Fruit fly (Drosophila melanogaster) whole organism, embryonic: ENCODE measurements around the gene dgt2.

Experiments
- Abd-B ChIP-seq: fragments of 200-800 bp; sonication (Bioruptor generic); optimal IDR thresholded peaks from 2 replicates; lab custom pipeline; 2018; ENCODE audit warnings: missing biosample characterization, mild to moderate bottlenecking, missing genetic modification characterization, moderate library complexity
- Atf3 ChIP-seq: fragments of 200-800 bp; sonication (Bioruptor generic); optimal IDR thresholded peaks from 3 replicates; lab custom pipeline; 2016; ENCODE audit warnings: missing biosample characterization, missing genetic modification characterization
- B-H1 ChIP-seq: fragments of 200-800 bp; sonication (Bioruptor generic); IDR thresholded peaks from 3 replicates; pipeline ENCODE4 v1.3.6; 2022; ENCODE audit warnings: missing biosample characterization, missing genetic modification characterization
- Blimp-1 ChIP-seq: fragments of 200-800 bp; sonication (Bioruptor generic); optimal IDR thresholded peaks from 3 replicates; lab custom pipeline; 2018; ENCODE audit warnings: missing biosample characterization, missing genetic modification characterization, mild to moderate bottlenecking, moderate library complexity, missing genetic modification reagents
- CG11247 ChIP-seq: fragments of 200-800 bp; sonication (Bioruptor generic); IDR thresholded peaks from 2 replicates; pipeline ENCODE4 v1.3.6; 2022; ENCODE audit warnings: missing biosample characterization, missing genetic modification characterization
- CG11398 ChIP-seq: fragments of 200-800 bp; sonication (Bioruptor generic); optimal IDR thresholded peaks from 2 replicates; lab custom pipeline; 2016; ENCODE audit warnings: missing biosample characterization, missing genetic modification characterization
- CG11696 ChIP-seq: fragments of 200-800 bp; sonication (Bioruptor generic); IDR thresholded peaks from 2 replicates; pipeline ENCODE4 v1.3.6; 2022; ENCODE audit warnings: missing biosample characterization, missing genetic modification characterization
- CG12071 ChIP-seq: fragments of 200-800 bp; sonication (Bioruptor generic); optimal IDR thresholded peaks from 3 replicates; lab custom pipeline; 2018; ENCODE audit warnings: missing biosample characterization, mild to moderate bottlenecking, missing genetic modification characterization
- CG12299 ChIP-seq: fragments of 200-800 bp; sonication (Bioruptor generic); optimal IDR thresholded peaks from 2 replicates; lab custom pipeline; 2018; ENCODE audit warnings: missing biosample characterization, mild to moderate bottlenecking, missing genetic modification characterization
- CG12659 ChIP-seq: fragments of 200-800 bp; sonication (Bioruptor generic); optimal IDR thresholded peaks from 3 replicates; lab custom pipeline; 2017; ENCODE audit warnings: mild to moderate bottlenecking, missing biosample characterization, missing genetic modification reagents, missing genetic modification characterization
- CG14441 ChIP-seq: fragments of 200-800 bp; sonication (Bioruptor generic); IDR thresholded peaks from 2 replicates; pipeline ENCODE4 v1.3.6; 2022; ENCODE audit warnings: missing biosample characterization, missing genetic modification characterization
- CG14860 ChIP-seq: fragments of 200-800 bp; sonication (Bioruptor generic); IDR thresholded peaks from 3 replicates; pipeline ENCODE4 v1.3.6; 2022; ENCODE audit warnings: missing biosample characterization, missing genetic modification characterization; ENCODE audit not compliant: partially characterized antibody
- CG14965 ChIP-seq: fragments of 200-800 bp; sonication (Bioruptor generic); optimal IDR thresholded peaks from 2 replicates; lab custom pipeline; 2016; ENCODE audit warnings: missing biosample characterization, missing genetic modification characterization, borderline replicate concordance
- CG1647 ChIP-seq: fragments of 200-800 bp; sonication (Bioruptor generic); optimal IDR thresholded peaks from 3 replicates; lab custom pipeline; 2016; ENCODE audit warnings: missing biosample characterization, missing genetic modification characterization
- CG17359 ChIP-seq: fragments of 200-800 bp; sonication (Bioruptor generic); optimal IDR thresholded peaks from 3 replicates; lab custom pipeline; 2018; ENCODE audit warnings: missing biosample characterization, mild to moderate bottlenecking, missing genetic modification characterization, moderate library complexity
- CG17802 ChIP-seq: fragments of 200-800 bp; sonication (Bioruptor generic); optimal IDR thresholded peaks from 2 replicates; lab custom pipeline; 2018; ENCODE audit warnings: missing biosample characterization, mild to moderate bottlenecking, missing genetic modification characterization, moderate library complexity
- CG2199 ChIP-seq: fragments of 200-800 bp; sonication (Bioruptor generic); IDR thresholded peaks from 3 replicates; pipeline ENCODE4 v1.3.6; 2022; ENCODE audit warnings: missing biosample characterization, missing genetic modification characterization
- CG2202 ChIP-seq: fragments of 200-800 bp; sonication (Bioruptor generic); optimal IDR thresholded peaks from 2 replicates; lab custom pipeline; 2018; ENCODE audit warnings: missing biosample characterization, mild to moderate bottlenecking, missing genetic modification characterization
- CG32772 ChIP-seq: fragments of 200-800 bp; sonication (Bioruptor generic); IDR thresholded peaks from 2 replicates; pipeline ENCODE4 v1.3.6; 2022; ENCODE audit warnings: missing biosample characterization, missing genetic modification characterization
- CG3407 ChIP-seq: fragments of 200-800 bp; sonication (Bioruptor generic); optimal IDR thresholded peaks from 2 replicates; lab custom pipeline; 2018; ENCODE audit warnings: missing biosample characterization, mild to moderate bottlenecking, missing genetic modification characterization
- CG34224 ChIP-seq: fragments of 200-800 bp; sonication (Bioruptor generic); IDR thresholded peaks from 3 replicates; pipeline ENCODE4 v1.3.6; 2022; ENCODE audit warnings: missing biosample characterization, missing genetic modification characterization; ENCODE audit not compliant: partially characterized antibody
- CG6175 ChIP-seq: fragments of 200-800 bp; sonication (Bioruptor generic); IDR thresholded peaks from 3 replicates; pipeline ENCODE4 v1.3.6; 2022; ENCODE audit warnings: missing biosample characterization, missing genetic modification characterization
- CG7987 ChIP-seq: fragments of 200-800 bp; sonication (Bioruptor generic); optimal IDR thresholded peaks from 2 replicates; lab custom pipeline; 2018; ENCODE audit warnings: missing biosample characterization, mild to moderate bottlenecking, missing genetic modification characterization, moderate library complexity
- CG8290 ChIP-seq, 3 experiments: fragments of 200-800 bp; sonication (Bioruptor generic); optimal IDR thresholded peaks; 2 replicates each; lab custom pipeline; 2016 to 2019; ENCODE audit warnings: missing biosample characterization in 3 of 3, missing genetic modification characterization in 3 of 3, mild to moderate bottlenecking in 2 of 3, moderate library complexity in 1 of 3
- Dek ChIP-seq: fragments of 200-800 bp; sonication (Bioruptor generic); optimal IDR thresholded peaks from 3 replicates; lab custom pipeline; 2019; ENCODE audit warnings: missing biosample characterization, mild to moderate bottlenecking, missing genetic modification characterization, moderate library complexity
- ERR ChIP-seq: fragments of 200-800 bp; sonication (Bioruptor generic); optimal IDR thresholded peaks from 2 replicates; lab custom pipeline; 2016; ENCODE audit warnings: missing biosample characterization, missing genetic modification characterization
- Fer1 ChIP-seq: fragments of 200-800 bp; sonication (Bioruptor generic); optimal IDR thresholded peaks from 2 replicates; lab custom pipeline; 2017; ENCODE audit warnings: missing biosample characterization, mild to moderate bottlenecking, missing genetic modification characterization
- Gug ChIP-seq: fragments of 200-800 bp; sonication (Bioruptor generic); IDR thresholded peaks from 4 replicates; pipeline ENCODE4 v1.3.6; 2022; ENCODE audit warnings: missing biosample characterization, missing genetic modification characterization
- Nf-YC ChIP-seq: fragments of 200-800 bp; optimal IDR thresholded peaks from 3 replicates; lab custom pipeline; 2019; ENCODE audit warnings: missing biosample characterization, mild to moderate bottlenecking, missing genetic modification characterization, moderate library complexity
- Optix ChIP-seq: fragments of 200-800 bp; sonication (Bioruptor generic); IDR thresholded peaks from 3 replicates; pipeline ENCODE4 v1.3.6; 2022; ENCODE audit warnings: missing biosample characterization, missing genetic modification characterization
- Usf ChIP-seq: fragments of 200-800 bp; sonication (Bioruptor generic); optimal IDR thresholded peaks from 2 replicates; lab custom pipeline; 2017; ENCODE audit warnings: missing genotype, missing biosample characterization, missing genetic modification characterization
- Xrp1 ChIP-seq: fragments of 200-800 bp; sonication (Bioruptor generic); IDR thresholded peaks from 2 replicates; pipeline ENCODE4 v1.3.6; 2022; ENCODE audit warnings: missing biosample characterization, missing genetic modification characterization
- ac ChIP-seq: fragments of 200-800 bp; sonication (Bioruptor generic); optimal IDR thresholded peaks from 3 replicates; lab custom pipeline; 2017; ENCODE audit warnings: missing biosample characterization, mild to moderate bottlenecking, missing genetic modification characterization
- ash1 ChIP-seq: fragments of 200-800 bp; sonication (Bioruptor generic); optimal IDR thresholded peaks from 2 replicates; lab custom pipeline; 2018; ENCODE audit warnings: missing biosample characterization, mild to moderate bottlenecking, missing genetic modification characterization
- cas ChIP-seq: fragments of 200-800 bp; sonication (Bioruptor generic); IDR thresholded peaks from 2 replicates; pipeline ENCODE4 v1.3.6; 2022; ENCODE audit warnings: missing biosample characterization, missing genetic modification characterization
- exex ChIP-seq: fragments of 200-800 bp; sonication (Bioruptor generic); optimal IDR thresholded peaks from 4 replicates; lab custom pipeline; 2018; ENCODE audit warnings: missing biosample characterization, mild to moderate bottlenecking, missing genetic modification characterization, moderate library complexity
- kni ChIP-seq: fragments of 200-800 bp; sonication (Bioruptor generic); optimal IDR thresholded peaks from 3 replicates; lab custom pipeline; 2017; ENCODE audit warnings: mild to moderate bottlenecking, missing biosample characterization, missing genetic modification reagents, missing genetic modification characterization
- lab ChIP-seq: fragments of 200-800 bp; sonication (Bioruptor generic); optimal IDR thresholded peaks from 3 replicates; lab custom pipeline; 2017; ENCODE audit warnings: missing biosample characterization, missing genetic modification characterization, mild to moderate bottlenecking, moderate library complexity, missing genetic modification reagents
- lola ChIP-seq, 3 experiments: fragments of >200 bp in 2 of 3; fragments of 200-800 bp in 1 of 3; sonication (Bioruptor generic) in 1 of 3; optimal IDR thresholded peaks; 2 replicates each; lab custom pipeline; 2017 to 2019; ENCODE audit warnings: missing biosample characterization in 3 of 3, missing genetic modification characterization in 3 of 3, mild to moderate bottlenecking in 1 of 3, moderate library complexity in 1 of 3
- pb ChIP-seq: fragments of 200-800 bp; sonication (Bioruptor generic); optimal IDR thresholded peaks from 3 replicates; lab custom pipeline; 2016; ENCODE audit warnings: missing biosample characterization, missing genetic modification characterization
- peb ChIP-seq: fragments of 200-800 bp; sonication (Bioruptor generic); IDR thresholded peaks from 2 replicates; pipeline ENCODE4 v1.3.6; 2022; ENCODE audit warnings: missing biosample characterization, missing genetic modification characterization
- prd ChIP-seq, 3 experiments: fragments of >200 bp in 2 of 3; fragments of 200-800 bp in 1 of 3; sonication (Bioruptor generic) in 1 of 3; optimal IDR thresholded peaks in 2 of 3; IDR thresholded peaks in 1 of 3; 2 replicates in 2 of 3; 3 replicates in 1 of 3; pipeline versions ENCODE4 v1.3.6 to Lab custom; 2017 to 2022; ENCODE audit warnings: missing biosample characterization in 1 of 3, missing genetic modification characterization in 1 of 3
- sd ChIP-seq: fragments of 200-800 bp; sonication (Bioruptor generic); optimal IDR thresholded peaks from 3 replicates; lab custom pipeline; 2018; ENCODE audit warnings: missing biosample characterization, mild to moderate bottlenecking, missing genetic modification characterization, moderate library complexity
- sens ChIP-seq: fragments of 200-800 bp; sonication (Bioruptor generic); peaks from one replicate; lab custom pipeline; 2016; ENCODE audit warnings: missing biosample characterization, missing genetic modification characterization
- slbo ChIP-seq: fragments of 200-800 bp; sonication (Bioruptor generic); IDR thresholded peaks from 2 replicates; pipeline ENCODE4 v1.3.6; 2022; ENCODE audit warnings: missing biosample characterization, missing genetic modification characterization
- sqz ChIP-seq: fragments of 200-800 bp; sonication (Bioruptor generic); optimal IDR thresholded peaks from 3 replicates; lab custom pipeline; 2018; ENCODE audit warnings: missing biosample characterization, mild to moderate bottlenecking, missing genetic modification characterization
- tap ChIP-seq: fragments of 200-800 bp; optimal IDR thresholded peaks from 3 replicates; lab custom pipeline; 2019; ENCODE audit warnings: missing biosample characterization, mild to moderate bottlenecking, missing genetic modification characterization, moderate library complexity
- twi ChIP-seq: fragments of 200-800 bp; optimal IDR thresholded peaks from 2 replicates; lab custom pipeline; 2019; ENCODE audit warnings: missing biosample characterization, mild to moderate bottlenecking, missing genetic modification characterization, moderate library complexity

The dgt2 gene

dm6 chr2L:11970853-11971397 lies 18.8 kb upstream of the dgt2 start (continued):
- TF ChIP-seq Blimp-1, result peak; percentile 15
- peak; percentile 3 for TF ChIP-seq CG17359 (tag; lab: Kevin White, UChicago)
- 0 out of 3 replicates have a peak, but pooled peaks have one; percentile 33 for TF ChIP-seq CG14860 (GFP tag; lab: Robert Waterston, UW)
- TF ChIP-seq CG12299, result no peak
- TF ChIP-seq ash1 (GFP tag; lab: Kevin White, UChicago), result no peak
- peak; percentile 73 for TF ChIP-seq Nf-YC (tag; lab: Kevin White, UChicago)
- TF ChIP-seq Xrp1 (GFP tag; lab: Robert Waterston, UW), result no peak
- no peak for TF ChIP-seq CG3407 (GFP tag; lab: Kevin White, UChicago)
- TF ChIP-seq Atf3 (GFP tag; lab: Kevin White, UChicago), result peak; percentile 6
- TF ChIP-seq tap, result no peak
- TF ChIP-seq slbo (GFP tag; lab: Robert Waterston, UW), result peak; percentile 59
- no peak for TF ChIP-seq prd (optimal IDR thresholded peaks at IDR 0.05; lab: Kevin White, UChicago)
- 0 out of 3 replicates have a peak, but pooled peaks have one; percentile 14 for TF ChIP-seq prd (GFP tag; IDR thresholded peaks at IDR 0.05; lab: Robert Waterston, UW)
- no peak for TF ChIP-seq twi (tag; lab: Kevin White, UChicago)
- 0 out of 2 replicates have a peak, but pooled peaks have one; percentile 18 for TF ChIP-seq CG11696
- TF ChIP-seq CG11247 (GFP tag; lab: Robert Waterston, UW), result peak; percentile 28; the same call in 1 of the 2 replicates
- no peak for TF ChIP-seq CG8290 (GFP tag; optimal IDR thresholded peaks at IDR 0.05; lab: Kevin White, UChicago)
- peak in 1 of 2 experiments; percentile 65 for TF ChIP-seq CG8290 (tag; optimal IDR thresholded peaks at IDR 0.05; lab: Kevin White, UChicago)
- no peak for TF ChIP-seq B-H1 (GFP tag; lab: Robert Waterston, UW)
- no peak for TF ChIP-seq CG17802 (tag; lab: Kevin White, UChicago)
- TF ChIP-seq CG11398 (GFP tag; lab: Kevin White, UChicago), result peak; percentile 5
- no peak for TF ChIP-seq CG2202 (tag; lab: Kevin White, UChicago)
- peak; percentile 14 for TF ChIP-seq Fer1 (GFP tag; lab: Kevin White, UChicago)
- TF ChIP-seq Dek (tag; lab: Kevin White, UChicago), result no peak
- TF ChIP-seq CG12659 (GFP tag; lab: Kevin White, UChicago), result peak; percentile 40
- TF ChIP-seq CG1647, result peak; percentile 58
- no peak for TF ChIP-seq Abd-B (GFP tag; lab: Kevin White, UChicago)
- TF ChIP-seq CG34224, result no peak
- TF ChIP-seq Usf (GFP tag; lab: Kevin White, UChicago), result no peak
- TF ChIP-seq CG32772 (GFP tag; lab: Robert Waterston, UW), result 0 out of 2 replicates have a peak, but pooled peaks have one; percentile 31
- TF ChIP-seq CG7987 (GFP tag; lab: Kevin White, UChicago), result no peak
- no peak for TF ChIP-seq CG14965
- no peak for TF ChIP-seq sqz (GFP tag; lab: Kevin White, UChicago)
- TF ChIP-seq CG2199, result peak; percentile 85; the same call in 2 of the 3 replicates
- TF ChIP-seq lola (GFP tag; optimal IDR thresholded peaks at IDR 0.05; lab: Kevin White, UChicago), result no peak
- TF ChIP-seq kni (GFP tag; lab: Kevin White, UChicago), result peak; percentile 68
- no peak for TF ChIP-seq cas (GFP tag; lab: Robert Waterston, UW)
- no peak for TF ChIP-seq sens (GFP tag; lab: Kevin White, UChicago)
- no peak for TF ChIP-seq peb (GFP tag; lab: Robert Waterston, UW)
- TF ChIP-seq CG6175 (GFP tag; lab: Robert Waterston, UW), result 0 out of 3 replicates have a peak, but pooled peaks have one; percentile 56
- peak; percentile 59 for TF ChIP-seq pb (GFP tag; lab: Kevin White, UChicago)
- peak; percentile 62 for TF ChIP-seq lab (GFP tag; lab: Kevin White, UChicago)
- 0 out of 2 replicates have a peak, but pooled peaks have one; percentile 39 for TF ChIP-seq CG14441
- TF ChIP-seq CG12071 (GFP tag; lab: Kevin White, UChicago), result peak; percentile 23
- TF ChIP-seq ERR, result no peak
- peak; percentile 17 for TF ChIP-seq sd
- 0 out of 3 replicates have a peak, but pooled peaks have one; percentile 35 for TF ChIP-seq Optix
- TF ChIP-seq exex (tag; lab: Kevin White, UChicago), result peak; percentile 83
- TF ChIP-seq ac (GFP tag; lab: Kevin White, UChicago), result peak; percentile 36
- 0 out of 4 replicates have a peak, but pooled peaks have one; percentile 7 for TF ChIP-seq Gug
